Worm (Caenorhabditis elegans): ENCODE results near the gene mec-12.
A peak's percentile ranks its signal among the peaks of the same experiment; 100 is the strongest.

Gene mec-12

ce11 chrIII:3138087-3138486, 947 bp downstream of the mec-12 start:
- no peak for TF ChIP-seq sdz-38 (tag; optimal IDR thresholded peaks at IDR 0.05)
- TF ChIP-seq ZK185.1 (tag; optimal IDR thresholded peaks at IDR 0.05; ENCODE audit: poor library complexity, severe bottlenecking) = no peak
- no peak for TF ChIP-seq somi-1 (GFP tag; optimal IDR thresholded peaks at IDR 0.05)
- no peak for TF ChIP-seq snpc-1.3 (tag; optimal IDR thresholded peaks at IDR 0.05; ENCODE audit: insufficient read depth)

- TF ChIP-seq K11D2.4 (GFP tag; IDR thresholded peaks at IDR 0.05) = no peak
- TF ChIP-seq F49E8.2 (tag; optimal IDR thresholded peaks at IDR 0.05; ENCODE audit: insufficient read depth) = no peak
- TF ChIP-seq hmg-1.2 (GFP tag; IDR thresholded peaks at IDR 0.05) = peak; percentile 57
- no peak for TF ChIP-seq dpff-1 (tag; optimal IDR thresholded peaks at IDR 0.05)
Observed at ce11 chrIII:3136325-3137001, 2.6 kb downstream of the mec-12 start.

ce11 chrIII:3129036-3129435, 10.0 kb downstream of the mec-12 start, which contains the start of gene Y53G8B.1:
Gene Y53G8B.1, plus strand, starts transcription at chrIII:3129277.
- TF ChIP-seq lin-54 (GFP tag; optimal IDR thresholded peaks at IDR 0.05) (no peak), rpc-1 (optimal IDR thresholded peaks at IDR 0.05) (no peak), rpc-1 (tag; optimal IDR thresholded peaks at IDR 0.05) (no peak), gei-17 (GFP tag; optimal IDR thresholded peaks at IDR 0.05) (no peak), B0261.1 (tag; optimal IDR thresholded peaks at IDR 0.05) (no peak)

- peak; percentile 75; the same call in 1 of the 2 replicates for TF ChIP-seq hmg-1.2 (GFP tag; IDR thresholded peaks at IDR 0.05)
- no peak for TF ChIP-seq nhr-120 (GFP tag; IDR thresholded peaks at IDR 0.05)
- TF ChIP-seq lin-26 (GFP tag; IDR thresholded peaks at IDR 0.05) = no peak
- no peak for TF ChIP-seq rec-8 (tag; optimal IDR thresholded peaks at IDR 0.05)
- TF ChIP-seq mes-4 (tag; optimal IDR thresholded peaks at IDR 0.05) = no peak
- no peak for TF ChIP-seq lsy-27 (tag; optimal IDR thresholded peaks at IDR 0.05; ENCODE audit: borderline replicate concordance, insufficient read depth)
- no peak for TF ChIP-seq die-1 (tag; optimal IDR thresholded peaks at IDR 0.05)
- no peak for TF ChIP-seq F23B12.7 (tag; optimal IDR thresholded peaks at IDR 0.05; ENCODE audit: insufficient read depth)
- TF ChIP-seq F10E7.11 (tag; optimal IDR thresholded peaks at IDR 0.05) = no peak
- TF ChIP-seq nfya-1 (tag; optimal IDR thresholded peaks at IDR 0.05; ENCODE audit: borderline replicate concordance, insufficient read depth) = no peak
- TF ChIP-seq ZK185.1 (tag; optimal IDR thresholded peaks at IDR 0.05; ENCODE audit: poor library complexity, severe bottlenecking) = no peak
- TF ChIP-seq nhr-80 (tag; optimal IDR thresholded peaks at IDR 0.05) = peak; percentile 64
- no peak for TF ChIP-seq ztf-3 (GFP tag; optimal IDR thresholded peaks at IDR 0.05)
- no peak for TF ChIP-seq madf-8 (GFP tag; conservative IDR thresholded peaks at IDR 0.05)
- peak; percentile 27 for TF ChIP-seq attf-5 (GFP tag; optimal IDR thresholded peaks at IDR 0.05)
- no peak for TF ChIP-seq cebp-1 (GFP tag; IDR thresholded peaks at IDR 0.05)
- peak; percentile 25 for TF ChIP-seq cebp-1 (tag; optimal IDR thresholded peaks at IDR 0.05)
- TF ChIP-seq B0261.1 (tag; optimal IDR thresholded peaks at IDR 0.05) = no peak
- TF ChIP-seq ceh-79 (tag; optimal IDR thresholded peaks at IDR 0.05) = no peak
- no peak for TF ChIP-seq F57C9.4 (tag; optimal IDR thresholded peaks at IDR 0.05)
- TF ChIP-seq cebp-2 (GFP tag; IDR thresholded peaks at IDR 0.05) = no peak
- no peak for TF ChIP-seq F57A8.1 (GFP tag; optimal IDR thresholded peaks at IDR 0.05)
- TF ChIP-seq nhr-27 (tag; optimal IDR thresholded peaks at IDR 0.05) = no peak
- TF ChIP-seq nfyb-1 (GFP tag; IDR thresholded peaks at IDR 0.05) = no peak
- TF ChIP-seq egl-18 (GFP tag; IDR thresholded peaks at IDR 0.05) = no peak
- no peak for TF ChIP-seq snpc-3.4 (tag; optimal IDR thresholded peaks at IDR 0.05)
- no peak for TF ChIP-seq B0035.1 (tag; optimal IDR thresholded peaks at IDR 0.05)
- no peak for TF ChIP-seq Y53F4B.3 (GFP tag; IDR thresholded peaks at IDR 0.05)
- TF ChIP-seq bed-1 (GFP tag; IDR thresholded peaks at IDR 0.05) = no peak
- TF ChIP-seq fkh-3 (tag; optimal IDR thresholded peaks at IDR 0.05) = no peak
- TF ChIP-seq ccch-3 (GFP tag; optimal IDR thresholded peaks at IDR 0.05) = no peak
Observed at ce11 chrIII:3127613-3128012, 11.4 kb downstream of the mec-12 start.

Data from whole organism, young adult.